Worm (Caenorhabditis elegans) whole organism, L4/young adult: ENCODE measurements around the gene T16G1.7.
A peak's percentile ranks its signal among the peaks of the same experiment; 100 is the strongest.

Source experiments
- W03F9.2 ChIP-seq: fragments of 150-350 bp; optimal IDR thresholded peaks from 2 replicates; lab custom pipeline; 2014; ENCODE audit warnings: missing biosample characterization, missing genetic modification characterization
- dao-5 ChIP-seq: sonication (generic microtip); optimal IDR thresholded peaks from 2 replicates; lab custom pipeline; 2016; ENCODE audit warnings: missing genotype, missing genetic modification characterization, moderate library complexity, missing compliant biosample characterization
- him-1 ChIP-seq: sonication (generic microtip); optimal IDR thresholded peaks from 2 replicates; lab custom pipeline; 2016; ENCODE audit warnings: missing genotype, missing genetic modification reagents, missing genetic modification characterization, missing compliant biosample characterization

The T16G1.7 gene

DNA sequence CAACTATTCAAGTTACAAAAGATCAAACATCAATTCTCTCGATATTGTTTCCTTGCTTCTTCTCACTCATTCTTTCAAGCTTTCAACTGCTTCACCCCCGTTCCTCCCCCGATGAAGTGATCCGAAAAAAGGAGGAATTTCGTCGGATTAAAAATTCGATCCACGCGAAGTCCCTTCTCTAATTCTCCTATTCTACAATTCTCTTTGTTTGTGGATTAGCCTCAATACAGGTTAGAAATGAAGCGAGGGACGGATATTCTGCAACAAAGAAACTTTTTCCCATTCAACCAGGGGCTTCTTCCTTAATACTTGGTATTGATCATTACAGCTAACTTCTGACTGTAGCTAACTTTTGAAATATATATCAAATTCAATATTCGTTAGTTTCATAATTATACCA lies 9.9 kb upstream of the T16G1.7 start, which contains the start of gene grl-2:
TSS of gene grl-2 (plus strand) at position 301 of the 400 bp plus-strand sequence.
- TF ChIP-seq him-1 (tag; lab: Kevin White, UChicago) (no peak), dao-5 (no peak), W03F9.2 (tag; lab: Kevin White, UChicago) (no peak)

DNA sequence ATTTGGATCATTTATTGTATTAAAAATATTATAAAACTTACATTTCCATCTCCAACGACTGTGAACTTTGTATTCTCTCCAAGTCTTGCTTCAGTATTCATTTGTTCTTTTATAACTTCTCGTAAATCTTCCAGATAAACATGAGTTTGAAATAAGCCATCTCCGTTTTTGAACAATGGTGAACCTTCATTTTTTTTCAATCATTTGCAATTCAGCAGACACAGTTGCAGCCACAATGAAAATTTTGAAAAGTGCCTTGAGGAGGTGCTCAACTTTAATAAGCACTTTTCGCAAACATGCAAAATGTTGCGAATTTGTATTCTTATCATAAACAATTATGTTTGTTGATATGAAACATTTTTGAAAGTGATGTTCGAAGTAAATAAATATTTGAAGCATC lies 9.3 kb upstream of the T16G1.7 start, which contains the start of gene T16G1.3:
TSS of gene T16G1.3 (minus strand) at position 101 of the 400 bp plus-strand sequence.
- no peak for TF ChIP-seq W03F9.2 (tag; lab: Kevin White, UChicago)
- TF ChIP-seq dao-5: no peak
- no peak for TF ChIP-seq him-1 (tag; lab: Kevin White, UChicago)

DNA sequence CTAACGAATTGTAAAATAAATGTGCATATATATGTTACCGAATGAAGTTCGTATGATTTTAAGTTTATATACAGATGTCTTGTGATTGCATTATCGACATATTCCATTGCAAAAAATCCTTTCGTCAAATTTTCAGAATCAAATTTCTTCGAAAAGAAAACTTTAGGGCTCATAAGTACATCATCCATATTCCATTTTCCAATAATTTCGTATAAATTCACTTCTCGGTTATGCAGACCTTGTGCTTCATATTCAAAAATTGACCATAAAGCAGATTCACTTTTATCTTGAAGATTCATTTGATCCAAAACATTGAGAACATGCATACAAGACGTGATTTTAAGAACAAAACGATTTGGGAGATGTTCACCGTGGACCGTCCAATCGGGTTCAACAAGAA lies 8.5 kb upstream of the T16G1.7 start:
- TF ChIP-seq him-1 (tag; lab: Kevin White, UChicago): no peak
- no peak for TF ChIP-seq dao-5
- TF ChIP-seq W03F9.2 (tag; lab: Kevin White, UChicago): no peak

DNA sequence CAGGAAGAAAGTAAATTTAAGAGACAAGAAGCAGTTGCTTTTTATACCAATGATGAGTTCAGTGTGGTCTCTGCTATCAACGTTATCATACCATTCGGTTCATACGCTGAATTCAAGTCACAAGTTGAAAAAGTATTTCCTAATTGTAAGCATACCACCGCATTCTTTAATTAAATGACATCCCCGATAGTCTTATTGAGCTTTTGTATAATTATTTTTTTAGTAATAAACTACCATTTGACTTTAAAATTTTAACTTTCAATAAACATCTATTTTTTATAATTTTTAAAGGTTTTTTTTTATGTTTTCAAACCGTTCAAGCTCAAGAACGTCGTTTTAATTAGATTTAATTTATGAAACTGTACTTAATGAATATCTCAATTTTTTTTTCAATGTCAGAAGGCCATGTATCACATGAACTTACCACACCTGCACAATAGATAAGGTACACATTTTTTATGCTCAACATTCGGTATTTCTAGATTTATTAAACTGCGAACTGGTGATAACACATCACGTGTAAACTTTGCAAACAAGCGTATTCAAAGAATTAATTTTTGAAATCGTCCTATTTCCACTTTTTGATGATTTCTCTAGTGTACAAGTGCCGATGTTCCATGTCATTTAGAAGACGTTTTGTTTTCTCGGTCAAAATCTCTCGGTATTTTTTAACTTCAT lies 7.0 kb upstream of the T16G1.7 start, which contains the start of gene T16G1.4:
TSS of gene T16G1.4 (minus strand) at position 51 of the 678 bp plus-strand sequence.
- TF ChIP-seq W03F9.2 (tag; lab: Kevin White, UChicago) (no peak), him-1 (tag; lab: Kevin White, UChicago) (no peak), dao-5 (no peak)

DNA sequence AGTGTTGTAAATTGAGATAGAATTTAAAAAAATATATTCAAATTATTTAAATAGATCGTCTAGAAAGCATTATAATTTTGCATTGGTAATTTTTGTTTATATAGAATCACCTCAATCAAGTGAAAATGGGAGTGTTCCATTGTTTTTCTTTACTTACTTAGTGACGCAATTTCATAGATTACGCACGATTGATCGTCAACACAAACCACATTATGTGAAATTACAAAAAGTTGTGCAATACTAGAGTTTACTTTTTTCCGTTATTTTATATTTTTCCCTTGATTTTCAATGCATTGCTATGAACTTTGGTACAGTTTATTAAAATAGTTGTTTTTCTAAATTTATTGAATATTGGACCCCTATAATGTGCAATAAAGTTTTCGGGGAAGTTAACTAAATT lies 4.5 kb upstream of the T16G1.7 start, which contains the start of gene T16G1.5:
TSS of gene T16G1.5 (minus strand) at position 119 of the 400 bp plus-strand sequence.
- no peak for TF ChIP-seq W03F9.2 (tag; lab: Kevin White, UChicago)
- no peak for TF ChIP-seq him-1 (tag; lab: Kevin White, UChicago)
- TF ChIP-seq dao-5: no peak

DNA sequence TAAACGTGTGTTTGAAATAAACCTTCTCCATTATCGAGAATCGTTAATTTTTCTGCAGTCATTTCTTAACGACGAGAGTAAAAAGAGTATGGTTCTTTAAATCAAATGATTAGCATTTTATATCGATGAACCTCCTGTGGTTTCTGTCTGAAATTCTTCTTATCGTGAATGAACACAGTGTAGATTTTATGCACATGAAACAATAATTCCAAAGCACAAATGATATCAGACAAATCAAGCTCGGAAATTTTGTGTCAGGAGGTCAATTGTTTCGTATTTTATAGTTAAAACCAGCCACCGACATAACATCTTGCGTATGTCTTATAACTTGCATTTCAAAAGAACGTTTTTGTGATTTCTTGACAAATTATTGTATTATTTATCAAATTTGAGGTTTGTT lies 2.2 kb upstream of the T16G1.7 start, which contains the start of gene T16G1.6:
TSS of gene T16G1.6 (minus strand) at position 77 of the 400 bp plus-strand sequence.
- TF ChIP-seq him-1 (tag; lab: Kevin White, UChicago) (no peak), W03F9.2 (tag; lab: Kevin White, UChicago) (no peak), dao-5 (no peak)

DNA sequence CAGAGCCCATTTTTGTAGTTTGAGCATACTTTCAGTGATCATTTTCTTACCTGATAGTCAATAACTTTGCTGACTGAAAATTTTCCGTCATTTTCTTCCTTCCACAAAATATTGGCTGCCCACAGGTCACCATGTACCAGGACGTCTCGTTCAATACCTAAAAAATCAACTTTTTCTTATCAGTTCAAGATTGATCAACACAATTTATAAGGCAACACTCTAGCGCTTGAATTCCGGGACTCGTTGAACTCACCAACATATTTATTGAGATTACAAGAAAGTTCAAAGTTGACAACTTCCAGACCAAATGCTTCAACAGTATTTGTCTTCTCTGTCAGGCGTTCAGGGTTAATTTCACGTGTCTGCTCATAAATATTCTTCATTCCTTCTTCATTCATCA lies 1.3 kb downstream of the T16G1.7 start:
- no peak for TF ChIP-seq dao-5
- no peak for TF ChIP-seq him-1 (tag; lab: Kevin White, UChicago)
- TF ChIP-seq W03F9.2 (tag; lab: Kevin White, UChicago): no peak

DNA sequence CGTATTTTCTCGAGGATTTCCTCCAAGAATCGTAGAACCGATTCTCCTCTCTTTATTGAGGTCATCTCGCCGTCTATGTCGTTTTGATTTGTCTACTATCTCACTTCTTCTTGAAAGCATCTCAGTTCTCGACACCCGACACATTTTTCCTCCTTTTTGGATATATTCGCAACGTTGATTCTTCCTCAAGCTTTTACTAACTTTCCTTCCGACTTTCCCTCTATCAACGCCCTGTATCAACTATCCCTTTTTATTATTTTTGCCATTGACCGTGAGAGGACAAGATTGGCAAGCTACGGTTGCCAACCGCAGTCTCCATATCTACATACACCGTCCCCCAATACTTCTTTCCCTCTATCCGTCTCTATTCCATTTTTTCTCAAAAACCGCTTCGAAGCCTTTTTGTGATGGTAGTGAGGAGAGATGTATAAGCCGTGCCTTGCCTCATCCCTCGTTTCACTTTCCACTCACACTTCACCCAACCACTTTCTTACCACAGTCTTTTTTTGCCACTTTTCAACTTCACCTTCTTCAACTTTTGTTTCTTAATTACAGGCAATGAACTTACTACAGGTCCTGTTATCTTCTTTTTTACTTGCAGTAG lies 5.9 kb downstream of the T16G1.7 start, which contains the start of gene T16G1.2:
TSS of gene T16G1.2 (plus strand) at position 554 of the 604 bp plus-strand sequence.
- TF ChIP-seq W03F9.2 (tag; lab: Kevin White, UChicago) (no peak), dao-5 (no peak)

DNA sequence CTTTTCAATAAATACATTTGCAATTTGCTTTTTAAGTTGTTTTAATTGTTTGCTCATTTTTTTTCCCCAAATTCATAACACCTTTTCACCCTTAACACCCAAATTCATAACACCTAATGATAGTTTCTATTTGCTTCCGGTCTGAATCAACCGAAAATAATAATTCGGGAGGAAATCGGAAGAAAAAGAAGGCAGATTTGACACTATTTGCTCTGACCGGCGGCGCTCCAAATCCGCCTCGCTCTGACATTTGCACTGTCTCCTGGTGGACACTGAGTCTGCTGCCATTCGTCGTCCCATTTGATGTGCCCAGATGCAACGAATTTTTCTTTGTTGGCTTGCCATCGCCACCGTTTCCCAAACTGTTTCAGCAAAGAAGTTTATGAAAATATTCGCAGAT lies 10.8 kb downstream of the T16G1.7 start, which contains the start of gene pqn-67:
TSS of gene pqn-67 (plus strand) at position 301 of the 400 bp plus-strand sequence.
- TF ChIP-seq dao-5 (no peak), W03F9.2 (tag; lab: Kevin White, UChicago) (no peak), him-1 (tag; lab: Kevin White, UChicago) (no peak)

DNA sequence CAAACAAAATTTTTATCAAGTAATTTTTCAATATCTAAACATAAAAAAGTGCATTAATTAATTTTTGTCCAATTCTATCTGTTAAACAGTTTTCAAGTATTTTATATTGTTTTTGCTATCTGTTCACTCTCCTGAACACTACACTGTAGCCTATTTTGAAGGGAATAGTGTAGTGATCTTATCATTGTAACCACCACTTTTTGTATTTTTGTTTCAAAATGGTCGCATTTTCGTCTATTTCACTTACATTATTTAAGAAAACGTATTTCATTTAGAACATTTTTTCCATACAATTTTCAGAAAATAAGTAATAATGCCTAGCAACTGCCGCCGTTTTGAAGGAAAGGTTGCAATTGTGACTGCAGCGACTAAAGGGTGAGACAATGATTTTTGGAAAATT lies 12.6 kb downstream of the T16G1.7 start, which contains the start of gene dhrs-4:
TSS of gene dhrs-4 (plus strand) at position 301 of the 400 bp plus-strand sequence.
- TF ChIP-seq W03F9.2 (tag; lab: Kevin White, UChicago) (no peak), him-1 (tag; lab: Kevin White, UChicago) (no peak), dao-5 (no peak)

DNA sequence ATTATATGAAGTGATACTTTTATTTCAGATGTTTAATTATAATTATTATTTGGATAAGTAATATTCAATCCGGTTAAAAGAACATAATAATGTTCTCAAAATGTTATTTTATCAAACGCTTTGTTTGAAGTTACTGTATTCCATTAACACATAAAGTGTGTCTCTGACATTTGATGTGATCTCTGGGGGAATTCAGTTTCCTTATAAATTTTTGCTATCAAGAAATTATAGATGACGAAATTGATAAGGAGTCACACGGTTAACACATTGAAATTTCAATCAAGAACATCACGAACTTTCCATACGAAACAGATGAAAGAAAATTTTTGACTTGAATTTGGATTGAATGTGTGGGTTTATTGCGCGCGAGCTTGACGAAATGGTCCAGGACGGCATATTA lies 13.2 kb downstream of the T16G1.7 start:
- TF ChIP-seq W03F9.2 (tag; lab: Kevin White, UChicago) (no peak), him-1 (tag; lab: Kevin White, UChicago) (no peak), dao-5 (no peak)

DNA sequence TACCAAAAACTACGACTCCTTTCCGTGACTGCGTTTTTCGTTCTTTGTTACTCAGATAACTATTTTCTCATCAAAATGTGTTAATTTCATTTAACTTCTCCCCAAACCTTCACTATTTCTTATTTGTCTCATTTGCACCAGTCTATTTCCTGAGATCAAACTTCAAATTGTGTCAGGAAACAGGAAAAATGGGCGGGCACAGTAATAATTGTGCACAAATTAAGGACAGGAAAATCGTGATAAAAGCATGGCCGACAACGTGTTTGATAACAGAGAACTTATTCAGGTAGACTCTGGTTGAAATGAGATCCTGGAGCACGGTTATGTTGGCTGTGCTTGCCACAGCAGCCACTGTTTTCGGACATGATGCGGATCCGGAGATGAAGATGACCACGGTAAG lies 15.2 kb downstream of the T16G1.7 start, which contains the start of gene lipl-1:
TSS of gene lipl-1 (plus strand) at position 282 of the 400 bp plus-strand sequence.
- TF ChIP-seq W03F9.2 (tag; lab: Kevin White, UChicago) (no peak), dao-5 (no peak), him-1 (tag; lab: Kevin White, UChicago) (no peak)

DNA sequence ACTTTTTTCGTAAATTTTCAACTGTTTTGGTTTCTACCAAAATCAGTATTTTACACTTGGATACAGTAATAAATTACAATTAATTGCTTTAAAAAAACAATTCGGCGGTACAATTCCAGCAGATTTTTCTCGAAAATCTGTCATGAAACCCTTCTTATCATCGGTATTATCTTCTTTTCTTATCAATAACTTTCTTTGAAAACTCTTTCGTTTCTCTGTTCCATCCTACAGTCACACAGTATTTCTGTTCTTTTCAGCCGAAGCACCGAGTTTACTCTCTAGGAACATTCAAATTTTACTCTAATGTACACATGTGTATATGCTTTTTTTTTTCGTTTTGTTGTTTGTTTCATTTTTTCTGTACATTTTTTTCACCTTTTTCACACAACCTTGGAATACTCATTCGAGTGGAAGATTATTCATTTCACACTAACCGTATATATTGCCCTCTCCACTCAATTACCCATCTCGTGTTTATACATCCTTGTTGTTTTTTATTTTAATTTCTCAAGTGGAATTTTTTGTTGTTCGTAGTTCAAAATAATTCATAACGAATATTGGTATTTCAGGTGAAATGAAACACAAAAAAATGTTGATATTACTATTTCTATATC lies 25.3 kb downstream of the T16G1.7 start, which contains the start of gene nid-1:
TSS of gene nid-1 (plus strand) at position 564 of the 614 bp plus-strand sequence.
- TF ChIP-seq him-1 (tag; lab: Kevin White, UChicago) (no peak), W03F9.2 (tag; lab: Kevin White, UChicago) (peak; percentile 40), dao-5 (no peak)
